Worm (Caenorhabditis elegans) whole organism, late embryonic: ENCODE results near the gene ubc-17.

Experiments
- K09A11.1 ChIP-seq: sonication (generic microtip); optimal IDR thresholded peaks from 2 replicates; lab custom pipeline; 2017; ENCODE audit warnings: antibody characterized with exemption, mild to moderate bottlenecking, missing genetic modification characterization, missing compliant biosample characterization; ENCODE audit not compliant: insufficient read depth
- ceh-19 ChIP-seq: fragments of 200-800 bp; sonication (Bioruptor generic); optimal IDR thresholded peaks from 2 replicates; lab custom pipeline; 2018; ENCODE audit warnings: mild to moderate bottlenecking, missing genetic modification characterization, missing compliant biosample characterization
- ceh-2 ChIP-seq: sonication (generic microtip); optimal IDR thresholded peaks from 2 replicates; lab custom pipeline; 2016; ENCODE audit warnings: missing genotype, missing genetic modification characterization, missing compliant biosample characterization
- ceh-48 ChIP-seq: sonication (generic microtip); optimal IDR thresholded peaks from 2 replicates; lab custom pipeline; 2016; ENCODE audit warnings: missing genetic modification characterization, inconsistent platforms, missing compliant biosample characterization
- elt-4 ChIP-seq: sonication (generic microtip); optimal IDR thresholded peaks from 2 replicates; lab custom pipeline; 2016; ENCODE audit warnings: missing genetic modification characterization, missing compliant biosample characterization
- ets-4 ChIP-seq: sonication (generic microtip); optimal IDR thresholded peaks from 2 replicates; lab custom pipeline; 2016; ENCODE audit warnings: missing genetic modification characterization, missing compliant biosample characterization
- eyg-1 ChIP-seq: sonication (generic microtip); optimal IDR thresholded peaks from 2 replicates; lab custom pipeline; 2016; ENCODE audit warnings: missing genotype, missing genetic modification characterization, missing compliant biosample characterization
- fax-1 ChIP-seq: sonication (generic microtip); optimal IDR thresholded peaks from 2 replicates; lab custom pipeline; 2016; ENCODE audit warnings: missing genotype, missing genetic modification characterization, missing compliant biosample characterization
- fkh-6 ChIP-seq: sonication (generic microtip); optimal IDR thresholded peaks from 2 replicates; lab custom pipeline; 2016; ENCODE audit warnings: missing genetic modification characterization, missing compliant biosample characterization
- hlh-15 ChIP-seq: sonication (generic microtip); optimal IDR thresholded peaks from 2 replicates; lab custom pipeline; 2016; ENCODE audit warnings: missing genetic modification characterization, missing compliant biosample characterization
- hlh-30 ChIP-seq: sonication (generic microtip); optimal IDR thresholded peaks from 2 replicates; lab custom pipeline; 2017; ENCODE audit warnings: antibody characterized with exemption, missing genetic modification characterization, missing compliant biosample characterization; ENCODE audit not compliant: insufficient read depth
- nhr-11 ChIP-seq: fragments of 150-350 bp; optimal IDR thresholded peaks from 2 replicates; lab custom pipeline; 2014; ENCODE audit warnings: missing biosample characterization, missing genetic modification characterization
- pag-3 ChIP-seq: sonication (generic microtip); optimal IDR thresholded peaks from 2 replicates; lab custom pipeline; 2016; ENCODE audit warnings: missing compliant biosample characterization, missing genetic modification characterization, borderline replicate concordance
- pros-1 ChIP-seq: fragments of 150-350 bp; optimal IDR thresholded peaks from 2 replicates; lab custom pipeline; 2014; ENCODE audit warnings: missing biosample characterization, missing genetic modification reagents, missing genetic modification characterization
- rnt-1 ChIP-seq: sonication (generic microtip); optimal IDR thresholded peaks from 2 replicates; lab custom pipeline; 2016; ENCODE audit warnings: missing genetic modification characterization, missing compliant biosample characterization
- sox-2 ChIP-seq: fragments of 200-800 bp; sonication (Bioruptor generic); IDR thresholded peaks from 2 replicates; pipeline ENCODE4 v1.3.6; 2022; ENCODE audit warnings: missing genetic modification reagents, missing genetic modification characterization, missing compliant biosample characterization
- sox-4 ChIP-seq: sonication (generic microtip); optimal IDR thresholded peaks from 2 replicates; lab custom pipeline; 2017; ENCODE audit warnings: mild to moderate bottlenecking, missing genetic modification characterization, inconsistent platforms, missing compliant biosample characterization
- unc-86 ChIP-seq: sonication (generic microtip); optimal IDR thresholded peaks from 2 replicates; lab custom pipeline; 2016; ENCODE audit warnings: missing genetic modification characterization, missing compliant biosample characterization

ubc-17 gene

ce11 chrX:7101477-7101876 is 51.1 kb downstream of the ubc-17 start, which contains the start of gene C36B7.3:
TSS of gene C36B7.3 (plus strand) at chrX:7101777.
- TF ChIP-seq eyg-1 (tag; lab: Kevin White, UChicago) (no peak), fkh-6 (tag; lab: Kevin White, UChicago) (no peak), sox-4 (tag; lab: Kevin White, UChicago) (no peak), unc-86 (tag; lab: Kevin White, UChicago) (no peak), hlh-30 (no peak), fax-1 (tag; lab: Kevin White, UChicago) (no peak), rnt-1 (tag; lab: Kevin White, UChicago) (no peak), K09A11.1 (tag; lab: Kevin White, UChicago) (no peak), sox-2 (GFP tag; lab: Robert Waterston, UW) (no peak), ets-4 (no peak), pag-3 (tag; lab: Kevin White, UChicago) (no peak), ceh-2 (no peak), elt-4 (tag; lab: Kevin White, UChicago) (no peak), ceh-19 (GFP tag; lab: Kevin White, UChicago) (no peak), nhr-11 (tag; lab: Kevin White, UChicago) (no peak), pros-1 (no peak), ceh-48 (tag; lab: Kevin White, UChicago) (no peak), hlh-15 (tag; lab: Kevin White, UChicago) (no peak)
